Worm (Caenorhabditis elegans): Measurements from ENCODE around the gene R09E10.5.

Gene R09E10.5

DNA sequence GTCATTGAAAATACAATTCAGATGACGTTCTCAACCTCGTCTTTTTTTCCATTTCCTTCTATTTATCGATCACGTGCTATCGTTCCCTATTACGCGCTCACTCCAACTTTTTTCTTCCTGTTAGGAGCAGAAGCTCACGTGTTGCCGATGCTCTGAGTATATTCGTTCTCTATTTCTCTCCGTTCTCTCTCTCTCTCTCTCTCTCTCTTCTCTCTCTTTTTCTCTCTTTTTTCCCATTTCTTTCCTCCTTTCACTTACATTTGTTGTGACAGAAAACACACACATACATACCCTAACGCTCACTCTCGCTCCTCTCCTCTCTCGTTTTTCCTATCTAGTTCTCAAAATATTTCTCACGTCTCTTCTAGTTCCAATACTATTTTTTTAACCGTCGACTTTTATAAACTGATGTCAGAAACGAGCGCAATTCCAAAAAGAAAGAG is 49.7 kb downstream of the R09E10.5 start (continued):
- TF ChIP-seq Y75B8A.6 (GFP tag; IDR thresholded peaks at IDR 0.05) (0 out of 2 replicates have a peak, but pooled peaks have one; percentile 26), jun-1 (tag; optimal IDR thresholded peaks at IDR 0.05) (peak; percentile 80), nhr-102 (tag; optimal IDR thresholded peaks at IDR 0.05) (peak; percentile 76), madf-9 (GFP tag; conservative IDR thresholded peaks at IDR 0.05) (no peak), skn-1 (tag; optimal IDR thresholded peaks at IDR 0.05) (no peak), nhr-111 (GFP tag; optimal IDR thresholded peaks at IDR 0.05) (no peak), nhr-76 (tag; optimal IDR thresholded peaks at IDR 0.05) (no peak), gei-8 (GFP tag; optimal IDR thresholded peaks at IDR 0.05) (peak; percentile 73), cey-2 (tag; optimal IDR thresholded peaks at IDR 0.05; ENCODE audit: borderline replicate concordance, insufficient read depth) (peak; percentile 52), set-16 (GFP tag; IDR thresholded peaks at IDR 0.05) (peak; percentile 90), attf-4 (tag; optimal IDR thresholded peaks at IDR 0.05) (no peak), Y105C5A.15 (GFP tag; IDR thresholded peaks at IDR 0.05) (0 out of 2 replicates have a peak, but pooled peaks have one; percentile 12), egl-27 (tag; optimal IDR thresholded peaks at IDR 0.05) (no peak)

DNA sequence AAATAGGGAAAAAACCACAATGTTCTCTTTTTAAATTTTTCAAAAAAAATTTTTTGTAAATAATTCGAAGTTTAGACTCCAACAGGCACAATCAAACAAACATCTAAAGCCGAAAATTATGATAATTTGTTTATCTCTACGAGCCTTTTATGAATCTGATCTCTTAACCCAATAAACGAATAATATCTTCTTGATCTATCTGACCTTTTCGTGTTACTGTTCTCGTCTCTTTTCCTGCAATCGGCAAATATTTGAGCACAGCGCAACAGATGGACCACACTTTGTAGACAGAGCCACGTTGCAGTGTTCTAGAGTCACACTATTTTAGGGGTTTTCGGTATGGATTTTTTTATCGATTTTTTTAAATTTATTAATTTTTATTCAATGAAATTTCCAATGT is 50.3 kb downstream of the R09E10.5 start:
- TF ChIP-seq aha-1 (tag) (peak; percentile 6), egl-43 (GFP tag; IDR thresholded peaks at IDR 0.05) (no peak)

DNA sequence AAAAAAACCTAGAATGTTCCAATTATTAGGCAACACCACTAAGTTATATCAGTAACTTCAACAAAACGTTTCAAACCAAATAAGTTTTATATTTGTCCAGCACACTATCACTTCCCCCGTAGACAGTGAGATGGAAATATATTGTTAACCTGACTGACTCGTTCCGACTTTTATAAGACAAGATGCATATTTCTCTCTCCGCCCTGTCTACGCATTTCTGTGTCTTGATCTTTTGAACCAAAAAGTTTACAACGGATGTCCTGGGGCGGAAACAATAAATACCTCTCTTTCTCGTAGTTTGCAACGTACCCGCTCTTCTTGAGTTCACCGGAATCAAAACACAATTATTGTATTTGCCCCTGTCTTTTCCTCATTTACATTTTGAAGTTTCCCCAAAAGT is 50.8 kb downstream of the R09E10.5 start:
- TF ChIP-seq nhr-6 (tag; optimal IDR thresholded peaks at IDR 0.05) = no peak
- no peak for TF ChIP-seq skn-1 (tag; optimal IDR thresholded peaks at IDR 0.05)
- peak; percentile 27 for TF ChIP-seq nhr-28 (tag; optimal IDR thresholded peaks at IDR 0.05)
- no peak for TF ChIP-seq daf-16 (GFP tag; optimal IDR thresholded peaks at IDR 0.05)
- TF ChIP-seq daf-16 (tag; optimal IDR thresholded peaks at IDR 0.05) = peak; percentile 33
- TF ChIP-seq D1046.2 (GFP tag; IDR thresholded peaks at IDR 0.05) = no peak

DNA sequence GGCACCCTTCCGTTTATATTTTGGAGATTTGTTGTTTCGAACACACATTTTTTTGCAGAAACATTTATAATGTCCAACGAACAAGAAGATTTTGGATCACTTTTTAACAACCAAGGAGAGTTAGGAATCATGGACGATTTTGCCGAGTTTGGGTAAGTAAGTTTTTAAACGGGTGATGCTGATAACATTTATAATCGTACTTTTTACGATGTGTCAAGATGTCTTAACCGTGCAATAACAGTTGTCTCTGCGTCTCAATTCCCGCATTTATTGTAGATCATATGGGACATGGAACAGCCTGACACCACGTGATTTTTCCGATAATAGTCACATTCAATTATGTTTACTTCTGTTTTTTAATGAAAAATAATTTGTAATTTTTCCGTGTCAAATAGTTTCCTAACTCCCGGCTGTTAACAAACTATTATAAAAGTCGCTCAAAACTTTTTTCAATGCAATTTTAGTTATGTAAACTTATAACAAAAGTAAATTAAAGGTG is 51.5 kb downstream of the R09E10.5 start, which contains the start of gene daf-14:
Gene daf-14, plus strand, starts transcription at position 51 of the 499 bp plus-strand sequence.
- TF ChIP-seq ceh-62 (tag; optimal IDR thresholded peaks at IDR 0.05) (no peak), dpl-1 (GFP tag; optimal IDR thresholded peaks at IDR 0.05) (peak; percentile 15), mxl-3 (GFP tag; optimal IDR thresholded peaks at IDR 0.05) (no peak), lsy-2 (tag; optimal IDR thresholded peaks at IDR 0.05) (peak in 1 of 2 experiments; percentile 33), nhr-77 (tag; optimal IDR thresholded peaks at IDR 0.05) (peak; percentile 30), daf-16 (GFP tag; optimal IDR thresholded peaks at IDR 0.05) (no peak), daf-16 (tag; optimal IDR thresholded peaks at IDR 0.05) (peak; percentile 82), nhr-102 (tag; optimal IDR thresholded peaks at IDR 0.05) (no peak), snpc-1.2 (GFP tag; IDR thresholded peaks at IDR 0.05) (no peak), F49E8.2 (tag; optimal IDR thresholded peaks at IDR 0.05; ENCODE audit: borderline replicate concordance) (no peak), nhr-28 (tag; optimal IDR thresholded peaks at IDR 0.05) (peak; percentile 50), aha-1 (tag) (peak; percentile 74), duxl-1 (tag; optimal IDR thresholded peaks at IDR 0.05; ENCODE audit: poor library complexity) (peak; percentile 25), hlh-30 (tag; optimal IDR thresholded peaks at IDR 0.05; ENCODE audit: insufficient read depth) (peak; percentile 81), mxl-2 (GFP tag; conservative IDR thresholded peaks at IDR 0.05) (no peak), nhr-41 (GFP tag; IDR thresholded peaks at IDR 0.05) (no peak), daf-12 (tag; optimal IDR thresholded peaks at IDR 0.05) (no peak), nhr-48 (tag; optimal IDR thresholded peaks at IDR 0.05) (peak; percentile 20), vab-7 (GFP tag; IDR thresholded peaks at IDR 0.05) (no peak), dmd-6 (GFP tag; IDR thresholded peaks at IDR 0.05) (peak; percentile 52), Y5F2A.4 (GFP tag; optimal IDR thresholded peaks at IDR 0.05) (no peak), T26A8.4 (GFP tag; IDR thresholded peaks at IDR 0.05) (no peak), R02D3.7 (tag; optimal IDR thresholded peaks at IDR 0.05) (no peak), lir-3 (tag; optimal IDR thresholded peaks at IDR 0.05) (no peak), dve-1 (tag; optimal IDR thresholded peaks at IDR 0.05; ENCODE audit: insufficient read depth) (peak; percentile 77), hlh-11 (tag; optimal IDR thresholded peaks at IDR 0.05) (peak; percentile 65), nhr-6 (tag; optimal IDR thresholded peaks at IDR 0.05) (no peak), php-3 (GFP tag; IDR thresholded peaks at IDR 0.05) (peak; percentile 49; the same call in 1 of the 2 replicates), unc-62 (GFP tag; optimal IDR thresholded peaks at IDR 0.05 in 1 of 2) (peak in 1 of 2 experiments; percentile 12), unc-62 (tag; optimal IDR thresholded peaks at IDR 0.05) (no peak), unc-39 (tag; optimal IDR thresholded peaks at IDR 0.05) (no peak), dmd-9 (GFP tag; IDR thresholded peaks at IDR 0.05) (no peak)
